Worm (Caenorhabditis elegans): ENCODE measurements around the gene T23B7.2.

DNA sequence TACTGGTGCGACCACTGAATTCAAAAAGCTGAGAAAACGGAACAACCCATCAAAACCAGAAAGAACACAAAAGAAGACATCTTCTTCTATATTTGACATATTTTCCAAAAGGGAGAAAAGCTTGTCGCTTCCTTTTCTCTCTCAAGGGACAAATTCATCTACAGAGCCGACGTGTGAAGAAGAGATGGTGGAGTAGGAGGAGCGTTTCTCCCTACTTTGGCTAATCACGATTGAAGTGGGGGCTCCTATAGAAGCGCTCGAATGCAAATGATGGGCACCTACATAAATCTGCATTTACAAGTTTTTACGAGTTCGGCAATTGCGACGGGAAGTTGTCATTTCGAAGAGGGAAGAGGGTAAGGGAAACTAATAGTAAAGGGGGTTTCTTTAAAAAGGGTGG, 35.8 kb downstream of the T23B7.2 start:
- TF ChIP-seq lin-39 (tag; optimal IDR thresholded peaks at IDR 0.05) (peak; percentile 36), nhr-12 (tag; optimal IDR thresholded peaks at IDR 0.05) (no peak), jun-1 (tag; optimal IDR thresholded peaks at IDR 0.05) (no peak), nhr-11 (tag; optimal IDR thresholded peaks at IDR 0.05) (no peak), lin-15B (tag; optimal IDR thresholded peaks at IDR 0.05) (no peak), fkh-10 (GFP tag; optimal IDR thresholded peaks at IDR 0.05) (no peak), zag-1 (tag; optimal IDR thresholded peaks at IDR 0.05) (no peak), nhr-28 (tag; optimal IDR thresholded peaks at IDR 0.05) (no peak), nhr-237 (tag; optimal IDR thresholded peaks at IDR 0.05) (no peak), unc-62 (GFP tag; optimal IDR thresholded peaks at IDR 0.05) (peak; percentile 41), ztf-11 (tag; optimal IDR thresholded peaks at IDR 0.05) (no peak)
